Worm (Caenorhabditis elegans): ENCODE results near the gene skp-1.

skp-1 gene

DNA sequence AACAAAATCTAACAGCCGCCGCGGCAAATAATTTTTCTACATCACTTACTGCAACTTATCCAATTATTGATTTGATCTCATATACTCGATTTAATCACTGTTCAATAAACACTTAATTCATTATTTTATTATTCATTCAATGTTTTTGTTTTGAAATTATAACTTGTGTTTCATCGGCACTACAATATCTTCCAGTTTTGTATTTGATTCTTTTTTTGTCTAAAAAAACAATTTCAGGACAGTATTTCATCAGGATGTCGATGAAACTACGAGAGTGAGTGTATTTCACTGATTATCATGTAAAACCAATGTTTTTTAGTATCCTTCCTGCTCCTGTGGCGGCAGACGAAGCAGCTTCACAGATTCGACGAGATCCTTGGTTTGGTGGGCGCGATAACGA, at the start of gene skp-1:
skp-1 (plus strand) TSS at position 238 of the 400 bp plus-strand sequence.
- TF ChIP-seq mdl-1 (tag; optimal IDR thresholded peaks at IDR 0.05) (no peak), sma-3 (GFP tag; optimal IDR thresholded peaks at IDR 0.05) (no peak), aly-2 (tag; optimal IDR thresholded peaks at IDR 0.05) (no peak), nhr-23 (tag; optimal IDR thresholded peaks at IDR 0.05) (no peak), ceh-16 (tag; optimal IDR thresholded peaks at IDR 0.05) (no peak), unc-62 (GFP tag; optimal IDR thresholded peaks at IDR 0.05) (no peak), nhr-21 (tag; optimal IDR thresholded peaks at IDR 0.05) (no peak), lin-39 (tag; optimal IDR thresholded peaks at IDR 0.05) (no peak), mbf-1 (tag; optimal IDR thresholded peaks at IDR 0.05) (no peak)

DNA sequence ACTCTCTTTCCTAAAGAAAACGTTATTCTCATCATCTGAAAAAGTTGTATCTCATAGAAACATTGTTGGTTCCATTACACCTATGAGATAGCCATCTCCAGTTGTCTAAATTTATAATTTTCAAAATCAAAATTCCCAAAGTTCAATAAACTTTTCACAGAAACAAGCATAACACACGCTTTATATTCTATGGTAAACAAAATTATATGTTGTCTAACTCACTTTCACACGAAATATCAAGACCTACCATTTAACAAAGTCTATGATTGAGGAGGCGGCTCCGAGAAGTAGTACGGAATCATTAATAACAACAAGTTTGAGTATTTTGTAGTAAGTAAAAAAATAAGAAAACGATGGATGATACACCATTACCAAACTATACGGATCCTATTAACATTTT, 46.5 kb upstream of the skp-1 start, which contains the start of gene srx-84:
srx-84 (plus strand) TSS at position 301 of the 400 bp plus-strand sequence.
- TF ChIP-seq mbf-1 (tag; optimal IDR thresholded peaks at IDR 0.05) (no peak), alr-1 (tag; optimal IDR thresholded peaks at IDR 0.05) (no peak), unc-39 (tag; optimal IDR thresholded peaks at IDR 0.05) (no peak), lin-13 (GFP tag; optimal IDR thresholded peaks at IDR 0.05) (no peak), nhr-237 (tag; optimal IDR thresholded peaks at IDR 0.05) (no peak), lin-39 (tag; optimal IDR thresholded peaks at IDR 0.05) (no peak), nhr-21 (tag; optimal IDR thresholded peaks at IDR 0.05) (no peak), crh-2 (tag; optimal IDR thresholded peaks at IDR 0.05) (no peak), aly-2 (tag; optimal IDR thresholded peaks at IDR 0.05) (no peak), sem-4 (tag; optimal IDR thresholded peaks at IDR 0.05) (no peak), zag-1 (tag; optimal IDR thresholded peaks at IDR 0.05) (no peak), dmd-4 (tag; optimal IDR thresholded peaks at IDR 0.05) (no peak), lsy-2 (tag; optimal IDR thresholded peaks at IDR 0.05) (no peak), nhr-25 (tag; optimal IDR thresholded peaks at IDR 0.05) (no peak), R02D3.7 (tag; optimal IDR thresholded peaks at IDR 0.05) (no peak), peb-1 (tag; optimal IDR thresholded peaks at IDR 0.05) (no peak), C34F6.9 (tag; optimal IDR thresholded peaks at IDR 0.05) (no peak), mdl-1 (tag; optimal IDR thresholded peaks at IDR 0.05) (no peak), fos-1 (tag; optimal IDR thresholded peaks at IDR 0.05) (no peak)

DNA sequence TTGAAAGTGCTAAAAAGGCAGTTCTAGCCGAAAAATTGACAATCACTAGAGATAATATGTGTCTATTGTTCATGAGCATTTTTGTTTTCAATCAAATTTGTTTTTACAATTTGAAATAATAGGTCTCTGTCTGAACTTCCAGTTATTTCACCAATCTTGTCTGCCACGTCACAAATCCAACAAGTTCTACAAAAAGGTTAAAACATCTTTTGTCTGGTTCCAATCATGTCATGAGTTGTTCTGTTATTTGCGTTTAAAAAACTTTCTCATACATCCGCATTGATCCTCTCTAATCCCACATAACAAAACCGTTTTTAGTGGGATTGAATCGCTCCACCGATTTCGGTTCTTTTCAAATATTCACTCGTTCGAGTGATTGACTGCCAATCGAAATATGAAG, 44.5 kb upstream of the skp-1 start, which contains the start of gene F35B12.9:
F35B12.9 (plus strand) TSS at position 372 of the 400 bp plus-strand sequence.
- TF ChIP-seq nhr-129 (tag; optimal IDR thresholded peaks at IDR 0.05) (no peak), dmd-4 (tag; optimal IDR thresholded peaks at IDR 0.05) (no peak), mbf-1 (tag; optimal IDR thresholded peaks at IDR 0.05) (no peak), crh-2 (tag; optimal IDR thresholded peaks at IDR 0.05) (no peak), mdl-1 (tag; optimal IDR thresholded peaks at IDR 0.05) (no peak), snpc-4 (tag; optimal IDR thresholded peaks at IDR 0.05) (no peak), nhr-10 (tag; optimal IDR thresholded peaks at IDR 0.05) (no peak), F13H6.1 (tag; optimal IDR thresholded peaks at IDR 0.05) (no peak), R02D3.7 (tag; optimal IDR thresholded peaks at IDR 0.05) (no peak), sem-4 (tag; optimal IDR thresholded peaks at IDR 0.05) (no peak), sma-3 (GFP tag; optimal IDR thresholded peaks at IDR 0.05) (no peak), unc-39 (tag; optimal IDR thresholded peaks at IDR 0.05) (no peak), nhr-23 (tag; optimal IDR thresholded peaks at IDR 0.05) (no peak)

DNA sequence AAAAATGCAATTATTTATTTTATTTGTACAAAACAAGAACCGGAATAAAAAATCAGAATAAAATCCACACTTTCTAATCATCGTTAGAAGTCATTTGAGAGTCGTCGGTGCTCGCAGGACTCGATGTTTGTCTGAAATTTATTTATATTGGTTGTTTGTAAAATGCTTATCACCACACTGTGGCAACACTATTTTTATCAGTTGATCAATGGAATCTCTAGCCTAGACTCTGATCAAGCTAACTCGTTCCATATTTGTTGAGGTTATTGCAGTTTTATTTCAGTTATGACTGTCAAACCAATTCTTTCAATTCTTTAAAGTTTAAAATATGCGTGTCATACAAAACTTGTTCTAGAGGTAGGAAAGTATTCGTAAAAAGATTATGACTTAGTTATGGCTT, 40.8 kb upstream of the skp-1 start, which contains the start of gene dhs-20:
dhs-20 (minus strand) TSS at position 80 of the 400 bp plus-strand sequence.
- TF ChIP-seq peb-1 (tag; optimal IDR thresholded peaks at IDR 0.05) = no peak
- peak; percentile 47 for TF ChIP-seq sma-9 (GFP tag; optimal IDR thresholded peaks at IDR 0.05)
- TF ChIP-seq sma-9 (tag; optimal IDR thresholded peaks at IDR 0.05) = no peak
- TF ChIP-seq crh-2 (tag; optimal IDR thresholded peaks at IDR 0.05) = no peak
- no peak for TF ChIP-seq nhr-11 (tag; optimal IDR thresholded peaks at IDR 0.05)
- no peak for TF ChIP-seq unc-39 (tag; optimal IDR thresholded peaks at IDR 0.05)
- TF ChIP-seq mab-5 (tag; optimal IDR thresholded peaks at IDR 0.05) = no peak
- no peak for TF ChIP-seq elt-3 (tag; optimal IDR thresholded peaks at IDR 0.05)
- no peak for TF ChIP-seq Y55F3AM.14 (GFP tag; optimal IDR thresholded peaks at IDR 0.05)
- TF ChIP-seq fos-1 (tag; optimal IDR thresholded peaks at IDR 0.05) = peak; percentile 51
- no peak for TF ChIP-seq ama-1 (optimal IDR thresholded peaks at IDR 0.05)

DNA sequence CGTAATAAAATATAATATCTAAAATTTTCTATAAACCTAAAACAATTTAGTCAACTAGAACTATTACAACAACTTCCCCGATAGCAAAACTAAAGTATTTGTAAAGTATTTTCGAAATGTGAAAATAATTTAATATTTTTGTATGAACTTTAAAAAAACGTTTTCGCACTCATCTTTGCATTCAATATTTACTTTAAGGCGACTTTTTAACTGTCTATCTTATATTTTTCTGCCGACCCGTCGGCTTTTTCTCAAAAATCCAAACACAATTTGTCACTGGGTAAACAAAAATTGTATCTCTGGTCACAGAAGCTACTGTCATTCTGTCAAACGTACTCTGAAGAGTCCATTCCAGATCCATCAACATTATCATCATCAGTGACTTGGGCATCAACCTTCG, 40.1 kb upstream of the skp-1 start:
- no peak for TF ChIP-seq elt-1 (tag; optimal IDR thresholded peaks at IDR 0.05)
- peak; percentile 27 for TF ChIP-seq F13H6.1 (tag; optimal IDR thresholded peaks at IDR 0.05)
- TF ChIP-seq mdl-1 (tag; optimal IDR thresholded peaks at IDR 0.05) = no peak
- peak; percentile 11 for TF ChIP-seq nhr-129 (tag; optimal IDR thresholded peaks at IDR 0.05)

Data from whole organism, L2 larva.